Worm (Caenorhabditis elegans) whole organism, L4 larva: ENCODE measurements around the gene syx-4.

ENCODE experiments used
- F26F4.8 ChIP-seq: fragments of 200-800 bp; sonication (Bioruptor generic); conservative IDR thresholded peaks from 2 replicates; pipeline ENCODE4 v1.3.6; 2022; ENCODE audit warnings: missing genetic modification characterization, missing compliant biosample characterization
- F49E8.2 ChIP-seq: sonication (generic microtip); optimal IDR thresholded peaks from 2 replicates; lab custom pipeline; 2016; ENCODE audit warnings: missing compliant biosample characterization, mild to moderate bottlenecking, missing genetic modification characterization, borderline replicate concordance
- T26A8.4 ChIP-seq: fragments of 200-800 bp; sonication (Bioruptor generic); IDR thresholded peaks from 2 replicates; pipeline ENCODE4 v1.3.6; 2022; ENCODE audit warnings: missing genetic modification characterization, missing compliant biosample characterization
- Y105C5A.15 ChIP-seq: fragments of 200-800 bp; sonication (Bioruptor generic); IDR thresholded peaks from 2 replicates; pipeline ENCODE4 v1.3.6; 2022; ENCODE audit warnings: missing genetic modification characterization, missing compliant biosample characterization
- Y48G9A.11 ChIP-seq: fragments of 200-800 bp; sonication (Bioruptor generic); IDR thresholded peaks from 2 replicates; pipeline ENCODE4 v1.3.6; 2022; ENCODE audit warnings: missing genetic modification reagents, missing genetic modification characterization, missing compliant biosample characterization
- aha-1 ChIP-seq: fragments of 150-350 bp; peaks from one replicate; lab custom pipeline; 2014; ENCODE audit warnings: missing biosample characterization, missing genetic modification characterization
- ama-1 ChIP-seq: fragments of 150-350 bp; optimal IDR thresholded peaks from 2 replicates; lab custom pipeline; 2014; ENCODE audit warnings: inconsistent platforms, mixed read lengths
- arid-1 ChIP-seq: fragments of 200-800 bp; sonication (Bioruptor generic); conservative IDR thresholded peaks from 2 replicates; pipeline ENCODE4 v1.3.6; 2022; ENCODE audit warnings: missing genetic modification reagents, missing genetic modification characterization, missing compliant biosample characterization
- ceh-20 ChIP-seq: fragments of 200-800 bp; sonication (Bioruptor generic); IDR thresholded peaks from 2 replicates; pipeline ENCODE4 v1.3.6; 2022; ENCODE audit warnings: missing genetic modification reagents, missing genetic modification characterization, missing compliant biosample characterization
- ceh-28 ChIP-seq: fragments of 150-350 bp; optimal IDR thresholded peaks from 2 replicates; lab custom pipeline; 2014; ENCODE audit warnings: missing biosample characterization, missing genetic modification reagents, missing genetic modification characterization
- cey-2 ChIP-seq: sonication (generic microtip); optimal IDR thresholded peaks from 3 replicates; lab custom pipeline; 2017; ENCODE audit warnings: missing genetic modification characterization, mild to moderate bottlenecking, missing compliant biosample characterization, antibody characterized with exemption, borderline replicate concordance; ENCODE audit not compliant: insufficient read depth
- ctbp-1 ChIP-seq: fragments of 200-800 bp; sonication (Bioruptor generic); IDR thresholded peaks from 2 replicates; pipeline ENCODE4 v1.3.6; 2022; ENCODE audit warnings: missing genetic modification reagents, missing genetic modification characterization, missing compliant biosample characterization
- daf-16 ChIP-seq, 3 experiments: sonication (generic microtip); optimal IDR thresholded peaks; 2 replicates each; lab custom pipeline; 2016 to 2017; ENCODE audit warnings: missing genetic modification characterization in 3 of 3, missing genetic modification reagents in 3 of 3, mild to moderate bottlenecking in 2 of 3, missing compliant biosample characterization in 2 of 3, missing biosample characterization in 1 of 3, moderate library complexity in 1 of 3
- daf-8 ChIP-seq: fragments of 200-800 bp; sonication (Bioruptor generic); IDR thresholded peaks from 2 replicates; pipeline ENCODE4 v1.3.6; 2022; ENCODE audit warnings: missing genetic modification characterization, missing compliant biosample characterization
- dmd-6 ChIP-seq: fragments of 200-800 bp; sonication (Bioruptor generic); IDR thresholded peaks from 2 replicates; pipeline ENCODE4 v1.3.6; 2022; ENCODE audit warnings: missing genetic modification reagents, missing genetic modification characterization, missing compliant biosample characterization
- dmd-8 ChIP-seq: fragments of 200-800 bp; sonication (Bioruptor generic); IDR thresholded peaks from 2 replicates; pipeline ENCODE4 v1.3.6; 2022; ENCODE audit warnings: missing genetic modification characterization, missing compliant biosample characterization
- dmd-9 ChIP-seq: fragments of 200-800 bp; sonication (Bioruptor generic); IDR thresholded peaks from 2 replicates; pipeline ENCODE4 v1.3.6; 2022; ENCODE audit warnings: missing genetic modification reagents, missing genetic modification characterization, missing compliant biosample characterization
- dpl-1 ChIP-seq: fragments of 150-350 bp; optimal IDR thresholded peaks from 2 replicates; lab custom pipeline; 2014; ENCODE audit warnings: missing biosample characterization, missing genetic modification reagents, missing genetic modification characterization
- duxl-1 ChIP-seq: sonication (generic microtip); optimal IDR thresholded peaks from 2 replicates; lab custom pipeline; 2016; ENCODE audit warnings: mild to moderate bottlenecking, missing genetic modification characterization, moderate library complexity, missing compliant biosample characterization; ENCODE audit not compliant: poor library complexity
- egl-43 ChIP-seq: fragments of 200-800 bp; sonication (Bioruptor generic); IDR thresholded peaks from 2 replicates; pipeline ENCODE4 v1.3.6; 2022; ENCODE audit warnings: missing genetic modification reagents, missing genetic modification characterization, missing compliant biosample characterization
- gei-8 ChIP-seq: fragments of 200-800 bp; sonication (Bioruptor generic); optimal IDR thresholded peaks from 2 replicates; lab custom pipeline; 2018; ENCODE audit warnings: mild to moderate bottlenecking, missing genetic modification characterization, missing compliant biosample characterization
- hif-1 ChIP-seq, 2 experiments: sonication (generic microtip); optimal IDR thresholded peaks; 2 replicates each; lab custom pipeline; 2016 to 2017; ENCODE audit warnings: missing compliant biosample characterization in 2 of 2, missing genetic modification characterization in 2 of 2, missing genetic modification reagents in 2 of 2, missing genotype in 2 of 2, mild to moderate bottlenecking in 1 of 2
- hlh-11 ChIP-seq: fragments of 200-800 bp; sonication (Bioruptor generic); optimal IDR thresholded peaks from 2 replicates; lab custom pipeline; 2018; ENCODE audit warnings: mild to moderate bottlenecking, missing genetic modification characterization, missing compliant biosample characterization
- hmg-1.1 ChIP-seq: fragments of 200-800 bp; sonication (Bioruptor generic); IDR thresholded peaks from 2 replicates; pipeline ENCODE4 v1.3.6; 2022; ENCODE audit warnings: missing genetic modification reagents, missing genetic modification characterization, missing compliant biosample characterization
- lin-15B ChIP-seq: fragments of 150-350 bp; sonication (generic microtip); optimal IDR thresholded peaks from 3 replicates; lab custom pipeline; 2014; ENCODE audit warnings: missing biosample characterization, missing genetic modification characterization
- lsy-2 ChIP-seq, 2 experiments: fragments of 150-350 bp in 1 of 2; sonication (generic microtip) in 1 of 2; optimal IDR thresholded peaks; 2 replicates each; lab custom pipeline; 2014 to 2017; ENCODE audit warnings: missing biosample characterization in 2 of 2, missing genetic modification characterization in 2 of 2
- madf-9 ChIP-seq: fragments of 200-800 bp; sonication (Bioruptor generic); conservative IDR thresholded peaks from 2 replicates; pipeline ENCODE4 v1.3.6; 2022; ENCODE audit warnings: missing genetic modification reagents, missing genetic modification characterization, missing compliant biosample characterization
- mdl-1 ChIP-seq, 2 experiments: fragments of 150-350 bp in 1 of 2; sonication (generic microtip) in 1 of 2; optimal IDR thresholded peaks; 2 replicates each; lab custom pipeline; 2014 to 2017; ENCODE audit warnings: missing biosample characterization in 2 of 2, missing genetic modification characterization in 2 of 2
- mes-2 ChIP-seq: sonication (generic microtip); optimal IDR thresholded peaks from 2 replicates; lab custom pipeline; 2016; ENCODE audit warnings: missing genotype, mild to moderate bottlenecking, missing genetic modification characterization, missing compliant biosample characterization; ENCODE audit not compliant: poor library complexity, severe bottlenecking
- nhr-10 ChIP-seq: fragments of 150-350 bp; optimal IDR thresholded peaks from 2 replicates; lab custom pipeline; 2014; ENCODE audit warnings: missing biosample characterization, missing genetic modification characterization
- nhr-28 ChIP-seq: fragments of 150-350 bp; optimal IDR thresholded peaks from 2 replicates; lab custom pipeline; 2014; ENCODE audit warnings: missing biosample characterization, missing genetic modification characterization
- nhr-41 ChIP-seq: fragments of 200-800 bp; sonication (Bioruptor generic); IDR thresholded peaks from 2 replicates; pipeline ENCODE4 v1.3.6; 2022; ENCODE audit warnings: missing genetic modification reagents, missing genetic modification characterization, missing compliant biosample characterization
- nhr-42 ChIP-seq: fragments of 200-800 bp; sonication (Bioruptor generic); IDR thresholded peaks from 2 replicates; pipeline ENCODE4 v1.3.6; 2022; ENCODE audit warnings: missing genetic modification characterization, missing compliant biosample characterization
- nhr-48 ChIP-seq: sonication (generic microtip); optimal IDR thresholded peaks from 2 replicates; lab custom pipeline; 2016; ENCODE audit warnings: mild to moderate bottlenecking, missing genetic modification characterization, missing compliant biosample characterization
- nhr-76 ChIP-seq: fragments of 150-350 bp; optimal IDR thresholded peaks from 2 replicates; lab custom pipeline; 2014; ENCODE audit warnings: missing biosample characterization, missing genetic modification characterization
- pha-4 ChIP-seq, 2 experiments: fragments of 150-350 bp in 1 of 2; fragments of 200-800 bp in 1 of 2; sonication (Bioruptor generic) in 1 of 2; IDR thresholded peaks in 1 of 2; optimal IDR thresholded peaks in 1 of 2; 2 replicates each; pipeline versions ENCODE4 v1.3.6 to Lab custom; 2014 to 2022; ENCODE audit warnings: missing genetic modification characterization in 2 of 2, missing genetic modification reagents in 2 of 2, missing biosample characterization in 1 of 2, missing compliant biosample characterization in 1 of 2
- php-3 ChIP-seq: fragments of 200-800 bp; sonication (Bioruptor generic); IDR thresholded peaks from 2 replicates; pipeline ENCODE4 v1.3.6; 2022; ENCODE audit warnings: missing genetic modification reagents, missing genetic modification characterization, missing compliant biosample characterization
- saeg-2 ChIP-seq: fragments of 200-800 bp; sonication (Bioruptor generic); IDR thresholded peaks from 2 replicates; pipeline ENCODE4 v1.3.6; 2022; ENCODE audit warnings: missing genetic modification reagents, missing genetic modification characterization, missing compliant biosample characterization
- sdz-12 ChIP-seq: fragments of 200-800 bp; sonication (Bioruptor generic); optimal IDR thresholded peaks from 2 replicates; lab custom pipeline; 2018; ENCODE audit warnings: mild to moderate bottlenecking, missing genetic modification characterization, missing compliant biosample characterization
- set-16 ChIP-seq: fragments of 200-800 bp; sonication (Bioruptor generic); IDR thresholded peaks from 2 replicates; pipeline ENCODE4 v1.3.6; 2022; ENCODE audit warnings: missing genetic modification reagents, missing genetic modification characterization, missing compliant biosample characterization
- snpc-1.2 ChIP-seq: fragments of 200-800 bp; sonication (Bioruptor generic); IDR thresholded peaks from 2 replicates; pipeline ENCODE4 v1.3.6; 2022; ENCODE audit warnings: missing genetic modification reagents, missing genetic modification characterization, missing compliant biosample characterization
- spr-1 ChIP-seq: sonication (generic microtip); optimal IDR thresholded peaks from 2 replicates; lab custom pipeline; 2016; ENCODE audit warnings: mild to moderate bottlenecking, missing genetic modification characterization, missing compliant biosample characterization
- spr-3 ChIP-seq: fragments of 200-800 bp; sonication (Bioruptor generic); optimal IDR thresholded peaks from 2 replicates; lab custom pipeline; 2018; ENCODE audit warnings: mild to moderate bottlenecking, missing genetic modification characterization, missing compliant biosample characterization
- vab-7 ChIP-seq: fragments of 200-800 bp; sonication (Bioruptor generic); IDR thresholded peaks from 2 replicates; pipeline ENCODE4 v1.3.6; 2022; ENCODE audit warnings: missing genetic modification reagents, missing genetic modification characterization, missing compliant biosample characterization
- zip-11 ChIP-seq: fragments of 200-800 bp; sonication (Bioruptor generic); IDR thresholded peaks from 2 replicates; pipeline ENCODE4 v1.3.6; 2022; ENCODE audit warnings: missing genetic modification characterization, missing compliant biosample characterization
- ztf-11 ChIP-seq: fragments of 150-350 bp; optimal IDR thresholded peaks from 2 replicates; lab custom pipeline; 2014; ENCODE audit warnings: missing biosample characterization, missing genetic modification characterization

The syx-4 gene

DNA sequence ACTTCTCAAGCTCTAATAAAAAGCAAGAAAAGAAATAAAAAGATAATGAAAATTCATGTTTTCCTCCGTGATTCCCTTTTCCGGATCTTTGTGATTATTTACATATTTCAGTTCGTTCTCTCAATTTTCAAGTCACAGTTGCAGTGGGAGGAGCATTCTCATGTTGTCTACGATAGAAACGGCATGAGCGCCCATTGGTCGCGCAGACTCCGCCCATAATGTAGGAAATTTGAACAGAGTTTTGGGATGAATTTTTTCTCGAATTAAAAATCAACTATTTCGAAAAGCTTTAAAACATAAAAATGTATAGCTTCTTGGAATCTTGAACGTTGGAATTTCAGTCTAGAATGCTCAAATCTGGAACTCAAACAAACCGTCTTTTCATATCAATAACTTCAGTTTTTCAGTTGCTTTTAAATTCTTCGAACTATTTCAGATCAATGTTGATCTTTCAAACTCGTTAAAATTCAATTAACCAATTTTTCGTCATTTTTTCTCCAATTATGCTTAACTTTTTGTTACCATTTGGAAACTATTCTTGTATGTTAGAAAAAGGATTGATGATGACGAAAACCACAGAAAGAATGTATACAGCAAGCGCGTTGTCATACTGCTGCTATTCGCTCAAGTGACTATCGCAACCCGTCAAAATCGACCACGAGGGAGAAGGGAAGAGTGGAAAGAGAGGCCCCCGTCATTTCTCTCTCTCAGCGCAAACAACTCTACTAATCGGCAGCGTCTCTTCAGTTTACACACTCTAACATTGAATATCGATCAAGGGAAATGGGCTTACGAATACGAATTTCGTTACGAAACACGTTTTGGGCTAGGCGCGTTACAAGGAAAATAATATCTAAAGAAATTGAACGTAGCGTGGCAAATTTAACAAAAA lies 25.3 kb upstream of the syx-4 start (continued):
- peak; percentile 60 for TF ChIP-seq ceh-20 (GFP tag; lab: Robert Waterston, UW)
- TF ChIP-seq F26F4.8 (GFP tag; lab: Robert Waterston, UW), result no peak
- no peak; the same call in 1 of the 2 replicates for TF ChIP-seq dmd-9 (GFP tag; lab: Robert Waterston, UW)
- TF ChIP-seq dmd-8 (GFP tag; lab: Robert Waterston, UW), result peak; percentile 73
- TF ChIP-seq daf-8 (GFP tag; lab: Robert Waterston, UW), result no peak
- TF ChIP-seq ctbp-1 (GFP tag; lab: Robert Waterston, UW), result peak; percentile 41; the same call in 1 of the 2 replicates
- TF ChIP-seq saeg-2 (GFP tag; lab: Robert Waterston, UW), result peak; percentile 78; the same call in 1 of the 2 replicates
- TF ChIP-seq dpl-1 (GFP tag; lab: Kevin White, UChicago), result peak; percentile 32
- TF ChIP-seq mes-2 (tag; lab: Kevin White, UChicago), result peak; percentile 83
- peak; percentile 20 for TF ChIP-seq sdz-12
- TF ChIP-seq nhr-48 (tag; lab: Kevin White, UChicago), result no peak
- peak; percentile 65 for TF ChIP-seq php-3 (GFP tag; lab: Robert Waterston, UW)
- peak; percentile 79 for TF ChIP-seq hlh-11 (tag; lab: Kevin White, UChicago)
- peak; percentile 92 for TF ChIP-seq nhr-42 (GFP tag; lab: Robert Waterston, UW)
- TF ChIP-seq vab-7 (GFP tag; lab: Robert Waterston, UW), result peak; percentile 49
- peak; percentile 42 for TF ChIP-seq spr-3 (GFP tag; lab: Kevin White, UChicago)
- TF ChIP-seq arid-1 (GFP tag; lab: Robert Waterston, UW), result peak; percentile 82
- no peak for TF ChIP-seq cey-2 (tag; lab: Kevin White, UChicago)
- no peak for TF ChIP-seq gei-8 (GFP tag; lab: Kevin White, UChicago)
- TF ChIP-seq lsy-2 (tag; optimal IDR thresholded peaks at IDR 0.05; lab: Kevin White, UChicago), result peak; percentile 62 to 89
- TF ChIP-seq ceh-28 (tag; lab: Kevin White, UChicago), result peak; percentile 81
- TF ChIP-seq lin-15B, result peak; percentile 2
- peak; percentile 98 for TF ChIP-seq aha-1 (tag; lab: Kevin White, UChicago)
- TF ChIP-seq mdl-1 (tag; optimal IDR thresholded peaks at IDR 0.05; lab: Kevin White, UChicago), result peak; percentile 61 to 91
- TF ChIP-seq Y105C5A.15 (GFP tag; lab: Robert Waterston, UW), result peak; percentile 95
- peak; percentile 31; the same call in 1 of the 2 replicates for TF ChIP-seq set-16 (GFP tag; lab: Robert Waterston, UW)
- TF ChIP-seq Y48G9A.11 (GFP tag; lab: Robert Waterston, UW), result peak; percentile 36
- TF ChIP-seq duxl-1, result peak; percentile 49
- TF ChIP-seq snpc-1.2, result peak; percentile 24; the same call in 1 of the 2 replicates
- peak; percentile 68 for TF ChIP-seq dmd-6
- TF ChIP-seq egl-43, result peak; percentile 73
- no peak for TF ChIP-seq nhr-76 (tag; lab: Kevin White, UChicago)
- peak; percentile 60 for TF ChIP-seq pha-4 (GFP tag; IDR thresholded peaks at IDR 0.05; lab: Robert Waterston, UW)
- TF ChIP-seq pha-4 (tag; optimal IDR thresholded peaks at IDR 0.05; lab: Kevin White, UChicago), result peak; percentile 10
- TF ChIP-seq zip-11 (GFP tag; lab: Robert Waterston, UW), result 0 out of 2 replicates have a peak, but pooled peaks have one; percentile 15
- no peak for TF ChIP-seq F49E8.2 (tag; lab: Kevin White, UChicago)
- peak; percentile 49 for TF ChIP-seq spr-1 (tag; lab: Kevin White, UChicago)
- TF ChIP-seq nhr-41, result 0 out of 2 replicates have a peak, but pooled peaks have one; percentile 11
- TF ChIP-seq madf-9, result peak; percentile 29; the same call in 1 of the 2 replicates
- peak in 1 of 2 experiments; percentile 29 for TF ChIP-seq hif-1 (tag; optimal IDR thresholded peaks at IDR 0.05; lab: Kevin White, UChicago)
- no peak for TF ChIP-seq ztf-11 (tag; lab: Kevin White, UChicago)
- TF ChIP-seq nhr-28 (tag; lab: Kevin White, UChicago), result peak; percentile 59
- no peak for TF ChIP-seq T26A8.4 (GFP tag; lab: Robert Waterston, UW)
- TF ChIP-seq daf-16 (GFP tag; optimal IDR thresholded peaks at IDR 0.05; lab: Kevin White, UChicago), result peak in 1 of 2 experiments; percentile 53
- TF ChIP-seq daf-16 (tag; optimal IDR thresholded peaks at IDR 0.05; lab: Kevin White, UChicago), result peak; percentile 73
- TF ChIP-seq nhr-10 (tag; lab: Kevin White, UChicago), result no peak
- TF ChIP-seq ama-1 (lab: Kevin White, UChicago), result peak; percentile 96
- TF ChIP-seq hmg-1.1 (GFP tag; lab: Robert Waterston, UW), result peak; percentile 78
